Worm (Caenorhabditis elegans): ENCODE data around the gene sru-13.
"Not testable (repeated sequence)": the region's sequence is repeated elsewhere in the genome, so short reads cannot be mapped to it uniquely, and the experiment has no call there.

Gene sru-13

ce11 chrIV:12478711-12479110, 43.7 kb downstream of the sru-13 start, which contains the start of gene igdb-1:
Gene igdb-1, plus strand, starts transcription at chrIV:12479011.
- TF ChIP-seq scrt-1 (GFP tag; IDR thresholded peaks at IDR 0.05); ets-7 (tag; optimal IDR thresholded peaks at IDR 0.05); aly-1 (tag; optimal IDR thresholded peaks at IDR 0.05): not testable (repeated sequence)

- not testable (repeated sequence) for TF ChIP-seq tra-4 (tag; optimal IDR thresholded peaks at IDR 0.05); tbx-37 (GFP tag; conservative IDR thresholded peaks at IDR 0.05); ceh-13 (GFP tag; optimal IDR thresholded peaks at IDR 0.05)
Observed at ce11 chrIV:12476942-12477341, 45.5 kb downstream of the sru-13 start, which contains the start of gene T04A11.1. Gene T04A11.1, minus strand, starts transcription at chrIV:12477042.
